Fruit fly (Drosophila melanogaster) whole organism, embryonic: Measurements from ENCODE around the gene Sec24CD.

Source experiments
- CG10147 ChIP-seq: fragments of 200-800 bp; sonication (Bioruptor generic); optimal IDR thresholded peaks from 2 replicates; lab custom pipeline; 2019; ENCODE audit warnings: missing biosample characterization, mild to moderate bottlenecking, missing genetic modification characterization, moderate library complexity
- CG10979 ChIP-seq: fragments of 200-800 bp; sonication (Bioruptor generic); optimal IDR thresholded peaks from 2 replicates; lab custom pipeline; 2018; ENCODE audit warnings: missing biosample characterization, mild to moderate bottlenecking, missing genetic modification characterization, moderate library complexity
- CG13287 ChIP-seq: fragments of 200-800 bp; sonication (Bioruptor generic); IDR thresholded peaks from 2 replicates; pipeline ENCODE4 v1.3.6; 2022; ENCODE audit warnings: missing biosample characterization, missing genetic modification characterization; ENCODE audit not compliant: partially characterized antibody
- CG13424 ChIP-seq: fragments of 200-800 bp; sonication (Bioruptor generic); optimal IDR thresholded peaks from 2 replicates; lab custom pipeline; 2019; ENCODE audit warnings: missing biosample characterization, mild to moderate bottlenecking, missing genetic modification characterization, moderate library complexity
- CG13624 ChIP-seq: fragments of 200-800 bp; sonication (Bioruptor generic); optimal IDR thresholded peaks from 2 replicates; lab custom pipeline; 2016; ENCODE audit warnings: missing biosample characterization, missing genetic modification characterization
- CG14667 ChIP-seq: fragments of 200-800 bp; sonication (Bioruptor generic); IDR thresholded peaks from 2 replicates; pipeline ENCODE4 v1.3.6; 2022; ENCODE audit warnings: missing biosample characterization, missing genetic modification characterization
- CG14860 ChIP-seq: fragments of 200-800 bp; sonication (Bioruptor generic); IDR thresholded peaks from 3 replicates; pipeline ENCODE4 v1.3.6; 2022; ENCODE audit warnings: missing biosample characterization, missing genetic modification characterization; ENCODE audit not compliant: partially characterized antibody
- CG15601 ChIP-seq: fragments of 200-800 bp; sonication (Bioruptor generic); optimal IDR thresholded peaks from 3 replicates; lab custom pipeline; 2019; ENCODE audit warnings: missing biosample characterization, mild to moderate bottlenecking, missing genetic modification characterization, moderate library complexity
- CG1603 ChIP-seq: fragments of 200-800 bp; sonication (Bioruptor generic); optimal IDR thresholded peaks from 2 replicates; lab custom pipeline; 2019; ENCODE audit warnings: missing biosample characterization, mild to moderate bottlenecking, missing genetic modification characterization, moderate library complexity
- CG1647 ChIP-seq: fragments of 200-800 bp; sonication (Bioruptor generic); optimal IDR thresholded peaks from 3 replicates; lab custom pipeline; 2016; ENCODE audit warnings: missing biosample characterization, missing genetic modification characterization
- CG17385 ChIP-seq: fragments of 200-800 bp; sonication (Bioruptor generic); optimal IDR thresholded peaks from 3 replicates; lab custom pipeline; 2018; ENCODE audit warnings: missing biosample characterization, mild to moderate bottlenecking, missing genetic modification characterization
- CG17829 ChIP-seq: fragments of 200-800 bp; optimal IDR thresholded peaks from 2 replicates; lab custom pipeline; 2019; ENCODE audit warnings: missing biosample characterization, mild to moderate bottlenecking, missing genetic modification characterization, moderate library complexity
- CG2116 ChIP-seq: fragments of 200-800 bp; sonication (Bioruptor generic); optimal IDR thresholded peaks from 3 replicates; lab custom pipeline; 2018; ENCODE audit warnings: missing biosample characterization, mild to moderate bottlenecking, missing genetic modification characterization
- CG2712 ChIP-seq: fragments of 200-800 bp; optimal IDR thresholded peaks from 3 replicates; lab custom pipeline; 2019; ENCODE audit warnings: missing biosample characterization, mild to moderate bottlenecking, missing genetic modification characterization, moderate library complexity
- CG3281 ChIP-seq: fragments of 200-800 bp; sonication (Bioruptor generic); optimal IDR thresholded peaks from 3 replicates; lab custom pipeline; 2017; ENCODE audit warnings: missing biosample characterization, mild to moderate bottlenecking, missing genetic modification characterization
- CG34376 ChIP-seq: fragments of 200-800 bp; sonication (Bioruptor generic); optimal IDR thresholded peaks from 2 replicates; lab custom pipeline; 2018; ENCODE audit warnings: missing biosample characterization, mild to moderate bottlenecking, missing genetic modification characterization
- CG4617 ChIP-seq: fragments of 200-800 bp; sonication (Bioruptor generic); optimal IDR thresholded peaks from 3 replicates; lab custom pipeline; 2016; ENCODE audit warnings: missing biosample characterization, missing genetic modification characterization, borderline replicate concordance
- CG5180 ChIP-seq: fragments of 200-800 bp; sonication (Bioruptor generic); optimal IDR thresholded peaks from 3 replicates; lab custom pipeline; 2017; ENCODE audit warnings: missing biosample characterization, missing genetic modification characterization, mild to moderate bottlenecking, moderate library complexity, missing genetic modification reagents
- CHES-1-like ChIP-seq: fragments of 200-800 bp; sonication (Bioruptor generic); optimal IDR thresholded peaks from 2 replicates; lab custom pipeline; 2016; ENCODE audit warnings: missing biosample characterization, missing genetic modification characterization
- Camta ChIP-seq: fragments of 200-800 bp; sonication (Bioruptor generic); optimal IDR thresholded peaks from 2 replicates; lab custom pipeline; 2016; ENCODE audit warnings: missing biosample characterization, missing genetic modification characterization
- HmgD ChIP-seq: fragments of 200-800 bp; sonication (Bioruptor generic); optimal IDR thresholded peaks from 3 replicates; lab custom pipeline; 2016; ENCODE audit warnings: missing biosample characterization, missing genetic modification characterization
- HmgZ ChIP-seq: fragments of 200-800 bp; sonication (Bioruptor generic); optimal IDR thresholded peaks from 2 replicates; lab custom pipeline; 2018; ENCODE audit warnings: missing biosample characterization, mild to moderate bottlenecking, missing genetic modification characterization
- MBD-R2 ChIP-seq: fragments of 200-800 bp; sonication (Bioruptor generic); IDR thresholded peaks from 2 replicates; pipeline ENCODE4 v1.3.6; 2022; ENCODE audit warnings: missing biosample characterization, missing genetic modification characterization
- MESR4 ChIP-seq: fragments of 200-800 bp; sonication (Bioruptor generic); optimal IDR thresholded peaks from 2 replicates; lab custom pipeline; 2018; ENCODE audit warnings: missing biosample characterization, mild to moderate bottlenecking, missing genetic modification characterization, moderate library complexity
- Myb ChIP-seq: fragments of 200-800 bp; sonication (Bioruptor generic); optimal IDR thresholded peaks from 2 replicates; lab custom pipeline; 2016; ENCODE audit warnings: missing biosample characterization, missing genetic modification characterization
- NfI ChIP-seq: fragments of 200-800 bp; sonication (Bioruptor generic); optimal IDR thresholded peaks from 3 replicates; lab custom pipeline; 2018; ENCODE audit warnings: missing biosample characterization, mild to moderate bottlenecking, missing genetic modification characterization, moderate library complexity
- Opbp ChIP-seq: fragments of 200-800 bp; sonication (Bioruptor generic); IDR thresholded peaks from 3 replicates; pipeline ENCODE4 v1.3.6; 2022; ENCODE audit warnings: missing biosample characterization, missing genetic modification characterization; ENCODE audit not compliant: partially characterized antibody
- Ptx1 ChIP-seq: fragments of 200-800 bp; sonication (Bioruptor generic); IDR thresholded peaks from 2 replicates; pipeline ENCODE4 v1.3.6; 2022; ENCODE audit warnings: missing biosample characterization, missing genetic modification characterization
- YL-1 ChIP-seq: fragments of 200-800 bp; sonication (Bioruptor generic); optimal IDR thresholded peaks from 3 replicates; lab custom pipeline; 2017; ENCODE audit warnings: missing biosample characterization, mild to moderate bottlenecking, missing genetic modification characterization
- abd-A ChIP-seq: fragments of 200-800 bp; sonication (Bioruptor generic); optimal IDR thresholded peaks from 3 replicates; lab custom pipeline; 2019; ENCODE audit warnings: missing biosample characterization, mild to moderate bottlenecking, missing genetic modification characterization, moderate library complexity
- bsh ChIP-seq, 2 experiments: fragments of 200-800 bp; sonication (Bioruptor generic); optimal IDR thresholded peaks; 2 replicates each; lab custom pipeline; 2017 to 2018; ENCODE audit warnings: mild to moderate bottlenecking in 2 of 2, missing biosample characterization in 2 of 2, missing genetic modification characterization in 2 of 2, moderate library complexity in 1 of 2
- caup ChIP-seq: fragments of 200-800 bp; sonication (Bioruptor generic); optimal IDR thresholded peaks from 3 replicates; lab custom pipeline; 2017; ENCODE audit warnings: missing biosample characterization, mild to moderate bottlenecking, missing genetic modification characterization, moderate library complexity; ENCODE audit not compliant: severe bottlenecking
- ci ChIP-seq: fragments of 200-800 bp; sonication (Bioruptor generic); IDR thresholded peaks from 3 replicates; pipeline ENCODE4 v1.3.6; 2022; ENCODE audit warnings: missing biosample characterization, missing genetic modification characterization
- crp ChIP-seq, 2 experiments: fragments of 200-800 bp; sonication (Bioruptor generic); optimal IDR thresholded peaks; 2 replicates in 1 of 2; 3 replicates in 1 of 2; lab custom pipeline; 2017; ENCODE audit warnings: missing biosample characterization in 2 of 2, missing genetic modification characterization in 2 of 2, mild to moderate bottlenecking in 1 of 2, moderate library complexity in 1 of 2
- dpn ChIP-seq, 2 experiments: fragments of 200-800 bp; sonication (Bioruptor generic); optimal IDR thresholded peaks; 3 replicates each; lab custom pipeline; 2016; ENCODE audit warnings: missing biosample characterization in 2 of 2, missing genetic modification characterization in 2 of 2
- hbn ChIP-seq: fragments of 200-800 bp; sonication (Bioruptor generic); IDR thresholded peaks from 2 replicates; pipeline ENCODE4 v1.3.6; 2022; ENCODE audit warnings: missing biosample characterization, missing genetic modification characterization; ENCODE audit not compliant: partially characterized antibody
- hkb ChIP-seq, 2 experiments: fragments of 200-800 bp in 1 of 2; fragments of >200 bp in 1 of 2; sonication (Bioruptor generic) in 1 of 2; IDR thresholded peaks in 1 of 2; optimal IDR thresholded peaks in 1 of 2; 2 replicates each; pipeline versions ENCODE4 v1.3.6 to Lab custom; 2017 to 2022; ENCODE audit warnings: missing biosample characterization in 1 of 2, missing genetic modification characterization in 1 of 2
- mam ChIP-seq: fragments of 200-800 bp; sonication (Bioruptor generic); optimal IDR thresholded peaks from 3 replicates; lab custom pipeline; 2016; ENCODE audit warnings: missing biosample characterization, missing genetic modification characterization
- nmo ChIP-seq: fragments of 200-800 bp; sonication (Bioruptor generic); optimal IDR thresholded peaks from 2 replicates; lab custom pipeline; 2018; ENCODE audit warnings: missing biosample characterization, mild to moderate bottlenecking, missing genetic modification characterization, moderate library complexity
- odd ChIP-seq: fragments of 200-800 bp; sonication (Bioruptor generic); optimal IDR thresholded peaks from 2 replicates; lab custom pipeline; 2017; ENCODE audit warnings: missing biosample characterization, mild to moderate bottlenecking, missing genetic modification characterization
- p53 ChIP-seq: fragments of 200-800 bp; sonication (Bioruptor generic); optimal IDR thresholded peaks from 2 replicates; lab custom pipeline; 2016; ENCODE audit warnings: missing biosample characterization, missing genetic modification characterization
- row ChIP-seq: fragments of 200-800 bp; sonication (Bioruptor generic); IDR thresholded peaks from 3 replicates; pipeline ENCODE4 v1.3.6; 2022; ENCODE audit warnings: missing biosample characterization, missing genetic modification characterization
- sens ChIP-seq: fragments of 200-800 bp; sonication (Bioruptor generic); peaks from one replicate; lab custom pipeline; 2016; ENCODE audit warnings: missing biosample characterization, missing genetic modification characterization
- sna ChIP-seq: fragments of 200-800 bp; sonication (Bioruptor generic); IDR thresholded peaks from 2 replicates; pipeline ENCODE4 v1.3.6; 2022; ENCODE audit warnings: missing biosample characterization, missing genetic modification characterization; ENCODE audit not compliant: partially characterized antibody
- sug ChIP-seq: fragments of 200-800 bp; optimal IDR thresholded peaks from 2 replicates; lab custom pipeline; 2019; ENCODE audit warnings: missing biosample characterization, mild to moderate bottlenecking, missing genetic modification characterization, moderate library complexity
- tin ChIP-seq: fragments of 200-800 bp; sonication (Bioruptor generic); optimal IDR thresholded peaks from 3 replicates; lab custom pipeline; 2016; ENCODE audit warnings: missing biosample characterization, missing genetic modification characterization
- unc-4 ChIP-seq: fragments of 200-800 bp; sonication (Bioruptor generic); IDR thresholded peaks from 2 replicates; pipeline ENCODE4 v1.3.6; 2022; ENCODE audit warnings: missing biosample characterization, missing genetic modification characterization; ENCODE audit not compliant: partially characterized antibody
- zf30C ChIP-seq: fragments of 200-800 bp; sonication (Bioruptor generic); optimal IDR thresholded peaks from 3 replicates; lab custom pipeline; 2018; ENCODE audit warnings: missing biosample characterization, mild to moderate bottlenecking, missing genetic modification characterization

Gene Sec24CD

dm6 chr2L:2214004-2214403 lies 22.6 kb downstream of the Sec24CD start, which contains the start of the genes Uch and CG34174:
Gene Uch (minus strand): TSS chr2L:2214211.
Gene CG34174 (plus strand): TSS chr2L:2214266.
- TF ChIP-seq CG10147 (peak; percentile 45), CG3281 (GFP tag; lab: Kevin White, UChicago) (peak; percentile 28), caup (GFP tag; lab: Kevin White, UChicago) (peak; percentile 1), ci (GFP tag; lab: Robert Waterston, UW) (no peak), CG13424 (tag; lab: Kevin White, UChicago) (peak; percentile 37), CG17385 (GFP tag; lab: Kevin White, UChicago) (peak; percentile 40), sna (GFP tag; lab: Robert Waterston, UW) (peak; percentile 79), CG5180 (GFP tag; lab: Kevin White, UChicago) (no peak), zf30C (GFP tag; lab: Kevin White, UChicago) (no peak), NfI (GFP tag; lab: Kevin White, UChicago) (peak; percentile 29), CG10979 (tag; lab: Kevin White, UChicago) (peak; percentile 10), Ptx1 (no peak), unc-4 (GFP tag; lab: Robert Waterston, UW) (peak; percentile 77), YL-1 (GFP tag; lab: Kevin White, UChicago) (peak; percentile 37), MESR4 (GFP tag; lab: Kevin White, UChicago) (no peak), CG17829 (tag; lab: Kevin White, UChicago) (peak; percentile 19), CG1603 (peak; percentile 36), CG34376 (GFP tag; lab: Kevin White, UChicago) (peak; percentile 21), HmgD (GFP tag; lab: Kevin White, UChicago) (no peak), p53 (GFP tag; lab: Kevin White, UChicago) (no peak), dpn (GFP tag; optimal IDR thresholded peaks at IDR 0.05; lab: Kevin White, UChicago) (peak in 1 of 2 experiments; percentile 31), sug (tag; lab: Kevin White, UChicago) (peak; percentile 48), Camta (GFP tag; lab: Kevin White, UChicago) (no peak), crp (GFP tag; optimal IDR thresholded peaks at IDR 0.05; lab: Kevin White, UChicago) (peak in 1 of 2 experiments; percentile 39), mam (GFP tag; lab: Kevin White, UChicago) (peak; percentile 0), abd-A (tag; lab: Kevin White, UChicago) (peak; percentile 29), CG13624 (GFP tag; lab: Kevin White, UChicago) (peak; percentile 45), hkb (optimal IDR thresholded peaks at IDR 0.05; lab: Kevin White, UChicago) (peak; percentile 74), hkb (GFP tag; IDR thresholded peaks at IDR 0.05; lab: Robert Waterston, UW) (no peak), Myb (GFP tag; lab: Kevin White, UChicago) (peak; percentile 53), CG1647 (GFP tag; lab: Kevin White, UChicago) (no peak), row (GFP tag; lab: Robert Waterston, UW) (0 out of 3 replicates have a peak, but pooled peaks have one; percentile 14), nmo (GFP tag; lab: Kevin White, UChicago) (peak; percentile 71), CG14860 (GFP tag; lab: Robert Waterston, UW) (peak; percentile 64), CG4617 (peak; percentile 42), CHES-1-like (peak; percentile 75), CG2712 (tag; lab: Kevin White, UChicago) (peak; percentile 23), odd (GFP tag; lab: Kevin White, UChicago) (no peak), MBD-R2 (GFP tag; lab: Robert Waterston, UW) (peak; percentile 86), sens (peak; percentile 81), CG2116 (GFP tag; lab: Kevin White, UChicago) (peak; percentile 64), HmgZ (tag; lab: Kevin White, UChicago) (peak; percentile 65), hbn (GFP tag; lab: Robert Waterston, UW) (peak; percentile 68), tin (peak; percentile 7), CG13287 (GFP tag; lab: Robert Waterston, UW) (peak; percentile 87), bsh (GFP tag; optimal IDR thresholded peaks at IDR 0.05; lab: Kevin White, UChicago) (peak in 1 of 2 experiments; percentile 11), Opbp (GFP tag; lab: Robert Waterston, UW) (0 out of 3 replicates have a peak, but pooled peaks have one; percentile 17), CG14667 (GFP tag; lab: Robert Waterston, UW) (no peak), CG15601 (tag; lab: Kevin White, UChicago) (peak; percentile 42)
